Worm (Caenorhabditis elegans): ENCODE results near the gene Y32F6B.9.

Y32F6B.9 gene

ce11 chrV:10471007-10471406 lies 7.5 kb upstream of the Y32F6B.9 start:
- TF ChIP-seq ceh-100 (GFP tag; IDR thresholded peaks at IDR 0.05) (no peak), nhr-27 (tag; optimal IDR thresholded peaks at IDR 0.05) (no peak), F49E8.2 (tag; optimal IDR thresholded peaks at IDR 0.05; ENCODE audit: insufficient read depth) (no peak), rcor-1 (GFP tag; IDR thresholded peaks at IDR 0.05) (no peak), ccch-3 (GFP tag; optimal IDR thresholded peaks at IDR 0.05) (no peak), mes-4 (tag; optimal IDR thresholded peaks at IDR 0.05) (no peak), tlf-1 (GFP tag; optimal IDR thresholded peaks at IDR 0.05) (no peak), Y53F4B.3 (GFP tag; IDR thresholded peaks at IDR 0.05) (no peak)

- TF ChIP-seq ama-1 (optimal IDR thresholded peaks at IDR 0.05), result peak; percentile 58
- TF ChIP-seq ama-1 (GFP tag; optimal IDR thresholded peaks at IDR 0.05), result no peak
- TF ChIP-seq ztf-26 (tag; optimal IDR thresholded peaks at IDR 0.05), result peak; percentile 21
- no peak for TF ChIP-seq snpc-3.4 (tag; optimal IDR thresholded peaks at IDR 0.05)
Observed at ce11 chrV:10472901-10473774, 5.4 kb upstream of the Y32F6B.9 start.

ce11 chrV:10474040-10474439 lies 4.5 kb upstream of the Y32F6B.9 start:
- TF ChIP-seq nfya-2 (GFP tag; IDR thresholded peaks at IDR 0.05) (no peak), unc-130 (GFP tag; optimal IDR thresholded peaks at IDR 0.05) (no peak), ztf-22 (GFP tag; optimal IDR thresholded peaks at IDR 0.05) (no peak), Y79H2A.3 (GFP tag; conservative IDR thresholded peaks at IDR 0.05) (no peak), ceh-40 (GFP tag; IDR thresholded peaks at IDR 0.05) (no peak), lin-54 (GFP tag; optimal IDR thresholded peaks at IDR 0.05) (no peak), gei-17 (GFP tag; optimal IDR thresholded peaks at IDR 0.05) (no peak), nhr-80 (tag; optimal IDR thresholded peaks at IDR 0.05) (no peak), ceh-91 (GFP tag; IDR thresholded peaks at IDR 0.05) (no peak), sea-2 (GFP tag; IDR thresholded peaks at IDR 0.05) (no peak), ceh-27 (GFP tag; optimal IDR thresholded peaks at IDR 0.05) (no peak), madf-3 (GFP tag; IDR thresholded peaks at IDR 0.05) (no peak), attf-3 (GFP tag; conservative IDR thresholded peaks at IDR 0.05) (no peak), hrde-1 (tag; optimal IDR thresholded peaks at IDR 0.05; ENCODE audit: borderline replicate concordance) (no peak), unc-62 (GFP tag; optimal IDR thresholded peaks at IDR 0.05) (no peak), hmg-1.2 (GFP tag; IDR thresholded peaks at IDR 0.05) (no peak), bed-1 (GFP tag; IDR thresholded peaks at IDR 0.05) (no peak), F39B2.1 (GFP tag; IDR thresholded peaks at IDR 0.05) (no peak)

- TF ChIP-seq nhr-120 (GFP tag; IDR thresholded peaks at IDR 0.05) (no peak), let-607 (tag; optimal IDR thresholded peaks at IDR 0.05) (no peak), cebp-1 (GFP tag; IDR thresholded peaks at IDR 0.05) (no peak), cebp-1 (tag; optimal IDR thresholded peaks at IDR 0.05) (no peak)
Observed at ce11 chrV:10475421-10475820, 3.1 kb upstream of the Y32F6B.9 start.

All from whole organism, young adult.